Fruit fly (Drosophila melanogaster): ENCODE results near the gene Cyp4d8.

The Cyp4d8 gene

DNA sequence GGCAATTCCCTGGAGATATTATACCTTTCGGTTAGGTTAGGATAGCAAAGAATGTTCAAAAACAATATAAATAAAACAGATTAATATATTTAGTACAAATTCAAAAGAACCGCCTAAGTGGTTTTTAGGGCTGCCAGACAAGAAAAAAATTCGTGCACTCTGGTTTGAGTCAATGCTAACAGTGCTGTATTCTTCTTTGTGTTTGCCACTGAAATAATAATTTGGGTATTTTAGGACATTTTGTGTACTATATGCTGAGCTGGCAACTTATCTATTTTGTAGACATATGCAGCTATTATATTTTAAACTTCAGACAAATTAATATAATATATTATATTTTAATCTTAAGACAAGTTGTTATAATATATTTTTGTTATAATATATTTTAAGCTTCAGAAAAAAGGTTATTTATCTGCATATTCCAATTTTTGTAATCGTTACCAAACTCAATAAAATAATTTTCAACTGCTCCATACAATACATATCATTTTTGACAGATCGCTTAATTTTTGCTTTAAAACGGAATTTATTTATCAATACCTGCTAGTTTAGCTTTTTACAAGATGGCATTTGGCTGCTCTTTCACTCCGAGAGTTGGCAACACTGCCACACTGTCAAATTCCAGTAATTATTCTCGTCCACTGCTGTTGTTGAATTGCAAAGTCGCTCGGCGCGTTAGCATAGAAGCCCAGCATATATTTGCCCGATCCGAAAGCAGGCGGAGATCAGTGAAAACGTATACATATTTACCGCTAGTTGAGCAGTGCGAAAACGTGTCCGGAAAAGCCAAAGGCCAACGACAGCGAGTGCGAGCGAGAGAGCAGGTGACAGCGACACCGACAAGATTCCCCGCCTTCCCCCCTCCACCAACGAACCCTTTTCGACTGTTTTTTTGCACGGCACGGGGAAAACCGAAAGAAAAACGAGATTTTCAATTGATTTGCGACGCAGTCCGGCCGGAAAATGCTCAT, 14.7 kb upstream of the Cyp4d8 start, which contains the start of gene CG7546 (continued):
- TF ChIP-seq hbn (GFP tag; IDR thresholded peaks at IDR 0.05; ENCODE audit: partially characterized antibody) (no peak), CG6683 (GFP tag; optimal IDR thresholded peaks at IDR 0.05) (no peak), CG12236 (GFP tag; optimal IDR thresholded peaks at IDR 0.05) (no peak), cas (GFP tag; IDR thresholded peaks at IDR 0.05) (no peak), fd96Cb (tag; optimal IDR thresholded peaks at IDR 0.05) (peak; percentile 15), lola (GFP tag; optimal IDR thresholded peaks at IDR 0.05) (peak in 1 of 3 experiments; percentile 65), mld (GFP tag; IDR thresholded peaks at IDR 0.05; ENCODE audit: partially characterized antibody) (no peak), wor (GFP tag; IDR thresholded peaks at IDR 0.05) (no peak), CG31224 (GFP tag; IDR thresholded peaks at IDR 0.05) (no peak), trh (GFP tag; optimal IDR thresholded peaks at IDR 0.05) (no peak), CG34224 (GFP tag; IDR thresholded peaks at IDR 0.05; ENCODE audit: partially characterized antibody) (no peak), vnd (GFP tag; IDR thresholded peaks at IDR 0.05; ENCODE audit: partially characterized antibody) (no peak), CG7928 (GFP tag; optimal IDR thresholded peaks at IDR 0.05) (no peak), jing (GFP tag; optimal IDR thresholded peaks at IDR 0.05) (no peak), Sry-δ (GFP tag; optimal IDR thresholded peaks at IDR 0.05) (no peak), ci (GFP tag; IDR thresholded peaks at IDR 0.05) (0 out of 3 replicates have a peak, but pooled peaks have one; percentile 21), slou (GFP tag; optimal IDR thresholded peaks at IDR 0.05) (no peak), CG18764 (GFP tag; optimal IDR thresholded peaks at IDR 0.05) (no peak), Oli (tag; optimal IDR thresholded peaks at IDR 0.05) (peak; percentile 11), CG13123 (GFP tag; optimal IDR thresholded peaks at IDR 0.05) (no peak), crc (GFP tag; optimal IDR thresholded peaks at IDR 0.05) (no peak), gsb-n (tag; optimal IDR thresholded peaks at IDR 0.05) (no peak), ab (GFP tag; optimal IDR thresholded peaks at IDR 0.05) (no peak), Jarid2 (GFP tag; optimal IDR thresholded peaks at IDR 0.05) (no peak), CG1529 (GFP tag; optimal IDR thresholded peaks at IDR 0.05) (no peak), Mrtf (GFP tag; IDR thresholded peaks at IDR 0.05) (no peak), HmgD (GFP tag; optimal IDR thresholded peaks at IDR 0.05) (no peak), al (GFP tag; IDR thresholded peaks at IDR 0.05) (peak; percentile 51), CG14965 (GFP tag; optimal IDR thresholded peaks at IDR 0.05; ENCODE audit: borderline replicate concordance) (no peak), CG8388 (GFP tag; optimal IDR thresholded peaks at IDR 0.05) (peak; percentile 20), CG4820 (GFP tag; optimal IDR thresholded peaks at IDR 0.05) (no peak), CG9215 (GFP tag; IDR thresholded peaks at IDR 0.05) (peak; percentile 53), inv (GFP tag; IDR thresholded peaks at IDR 0.05; ENCODE audit: partially characterized antibody) (no peak), tin (GFP tag; optimal IDR thresholded peaks at IDR 0.05) (peak; percentile 10), CG1024 (GFP tag; IDR thresholded peaks at IDR 0.05) (no peak), zen (tag; optimal IDR thresholded peaks at IDR 0.05) (peak; percentile 10), CG4617 (GFP tag; optimal IDR thresholded peaks at IDR 0.05; ENCODE audit: borderline replicate concordance) (peak; percentile 91), CG4282 (GFP tag; optimal IDR thresholded peaks at IDR 0.05) (no peak), CG2712 (tag; optimal IDR thresholded peaks at IDR 0.05) (peak; percentile 33), BEAF-32 (GFP tag; optimal IDR thresholded peaks at IDR 0.05) (peak; percentile 36), Doc3 (GFP tag; IDR thresholded peaks at IDR 0.05; ENCODE audit: partially characterized antibody) (no peak), CG11456 (GFP tag; IDR thresholded peaks at IDR 0.05) (no peak; the same call in 2 of the 3 replicates), CG4854 (GFP tag; optimal IDR thresholded peaks at IDR 0.05) (no peak), CG10959 (GFP tag; IDR thresholded peaks at IDR 0.05) (no peak), CG11247 (GFP tag; IDR thresholded peaks at IDR 0.05) (no peak), CG2202 (tag; optimal IDR thresholded peaks at IDR 0.05) (no peak), pita (GFP tag; optimal IDR thresholded peaks at IDR 0.05) (peak; percentile 68), CG7372 (GFP tag; IDR thresholded peaks at IDR 0.05) (0 out of 2 replicates have a peak, but pooled peaks have one; percentile 9)
